Worm (Caenorhabditis elegans) whole organism, L4/young adult: Measurements from ENCODE around the gene srj-18.

Experiments used
- W03F9.2 ChIP-seq: fragments of 150-350 bp; optimal IDR thresholded peaks from 2 replicates; lab custom pipeline; 2014; ENCODE audit warnings: missing biosample characterization, missing genetic modification characterization
- dao-5 ChIP-seq: sonication (generic microtip); optimal IDR thresholded peaks from 2 replicates; lab custom pipeline; 2016; ENCODE audit warnings: missing genotype, missing genetic modification characterization, moderate library complexity, missing compliant biosample characterization

- TF ChIP-seq dao-5 (tag; lab: Kevin White, UChicago) = no peak
- no peak for TF ChIP-seq W03F9.2 (tag; lab: Kevin White, UChicago)
Measured at ce11 chrV:2740228-2740627, 33.9 kb upstream of the srj-18 start, which contains the start of gene srg-61.
